Worm (Caenorhabditis elegans): ENCODE results near the gene cyp-25A4.

- TF ChIP-seq mab-5 (tag; optimal IDR thresholded peaks at IDR 0.05) (no peak), ztf-11 (tag; optimal IDR thresholded peaks at IDR 0.05) (no peak), unc-62 (GFP tag; optimal IDR thresholded peaks at IDR 0.05) (no peak), mls-2 (tag; optimal IDR thresholded peaks at IDR 0.05) (no peak), nhr-76 (tag; optimal IDR thresholded peaks at IDR 0.05) (no peak), lsy-2 (tag; optimal IDR thresholded peaks at IDR 0.05) (no peak), lin-13 (tag; optimal IDR thresholded peaks at IDR 0.05) (no peak), nhr-28 (tag; optimal IDR thresholded peaks at IDR 0.05) (no peak), ces-1 (GFP tag; optimal IDR thresholded peaks at IDR 0.05) (no peak), snpc-4 (tag; optimal IDR thresholded peaks at IDR 0.05) (no peak), pha-4 (tag; optimal IDR thresholded peaks at IDR 0.05) (no peak), elt-1 (tag; optimal IDR thresholded peaks at IDR 0.05; ENCODE audit: borderline replicate concordance, insufficient read depth) (no peak), nhr-12 (tag; optimal IDR thresholded peaks at IDR 0.05) (no peak)
Measured at ce11 chrIII:3806883-3807282, 45.0 kb downstream of the cyp-25A4 start.
